Fruit fly (Drosophila melanogaster) whole organism, embryonic: ENCODE data around the gene CG8319.

Experiments used
- ATbp ChIP-seq: fragments of 200-800 bp; sonication (Bioruptor generic); optimal IDR thresholded peaks from 2 replicates; lab custom pipeline; 2017; ENCODE audit warnings: missing biosample characterization, mild to moderate bottlenecking, missing genetic modification characterization, missing genetic modification reagents
- Ada2b ChIP-seq: fragments of 200-800 bp; sonication (Bioruptor generic); IDR thresholded peaks from 2 replicates; pipeline ENCODE4 v1.3.6; 2022; ENCODE audit warnings: missing biosample characterization, missing genetic modification characterization
- CG10209 ChIP-seq: fragments of 200-800 bp; sonication (Bioruptor generic); optimal IDR thresholded peaks from 3 replicates; lab custom pipeline; 2017; ENCODE audit warnings: missing biosample characterization, mild to moderate bottlenecking, missing genetic modification characterization, missing genetic modification reagents
- CG10321 ChIP-seq: fragments of 200-800 bp; sonication (Bioruptor generic); IDR thresholded peaks from 2 replicates; pipeline ENCODE4 v1.3.6; 2022; ENCODE audit warnings: missing biosample characterization, missing genetic modification characterization
- CG11247 ChIP-seq: fragments of 200-800 bp; sonication (Bioruptor generic); IDR thresholded peaks from 2 replicates; pipeline ENCODE4 v1.3.6; 2022; ENCODE audit warnings: missing biosample characterization, missing genetic modification characterization
- CG17186 ChIP-seq: fragments of 200-800 bp; sonication (Bioruptor generic); optimal IDR thresholded peaks from 3 replicates; lab custom pipeline; 2017; ENCODE audit warnings: missing biosample characterization, missing genetic modification reagents, missing genetic modification characterization
- CG17612 ChIP-seq: fragments of 200-800 bp; sonication (Bioruptor generic); IDR thresholded peaks from 2 replicates; pipeline ENCODE4 v1.3.6; 2022; ENCODE audit warnings: missing biosample characterization, missing genetic modification characterization
- CG18011 ChIP-seq: fragments of 200-800 bp; sonication (Bioruptor generic); optimal IDR thresholded peaks from 2 replicates; lab custom pipeline; 2017; ENCODE audit warnings: missing biosample characterization, missing genetic modification characterization, mild to moderate bottlenecking, moderate library complexity, missing genotype
- CG3281 ChIP-seq: fragments of 200-800 bp; sonication (Bioruptor generic); optimal IDR thresholded peaks from 3 replicates; lab custom pipeline; 2017; ENCODE audit warnings: missing biosample characterization, mild to moderate bottlenecking, missing genetic modification characterization
- CG3847 ChIP-seq: fragments of 200-800 bp; sonication (Bioruptor generic); IDR thresholded peaks from 2 replicates; pipeline ENCODE4 v1.3.6; 2022; ENCODE audit warnings: missing biosample characterization, missing genetic modification characterization
- CG6654 ChIP-seq: fragments of 200-800 bp; sonication (Bioruptor generic); optimal IDR thresholded peaks from 2 replicates; lab custom pipeline; 2017; ENCODE audit warnings: missing biosample characterization, mild to moderate bottlenecking, missing genetic modification characterization
- Chrac-16 ChIP-seq: fragments of 200-800 bp; sonication (Bioruptor generic); optimal IDR thresholded peaks from 3 replicates; lab custom pipeline; 2016; ENCODE audit warnings: missing biosample characterization, missing genetic modification characterization
- Dad ChIP-seq: fragments of 200-800 bp; sonication (Bioruptor generic); optimal IDR thresholded peaks from 3 replicates; lab custom pipeline; 2016; ENCODE audit warnings: missing biosample characterization, missing genetic modification characterization
- Dek ChIP-seq: fragments of 200-800 bp; sonication (Bioruptor generic); optimal IDR thresholded peaks from 3 replicates; lab custom pipeline; 2019; ENCODE audit warnings: missing biosample characterization, mild to moderate bottlenecking, missing genetic modification characterization, moderate library complexity
- E2f1 ChIP-seq: fragments of 200-800 bp; sonication (Bioruptor generic); IDR thresholded peaks from 2 replicates; pipeline ENCODE4 v1.3.6; 2022; ENCODE audit warnings: missing biosample characterization, missing genetic modification characterization
- Ets65A ChIP-seq: fragments of 200-800 bp; sonication (Bioruptor generic); peaks from one replicate; lab custom pipeline; 2016; ENCODE audit warnings: missing biosample characterization, missing genetic modification characterization
- H15 ChIP-seq: fragments of 200-800 bp; sonication (Bioruptor generic); IDR thresholded peaks from 3 replicates; pipeline ENCODE4 v1.3.6; 2022; ENCODE audit warnings: missing biosample characterization, missing genetic modification characterization
- HHEX ChIP-seq: fragments of 200-800 bp; sonication (Bioruptor generic); optimal IDR thresholded peaks from 3 replicates; lab custom pipeline; 2017; ENCODE audit warnings: missing biosample characterization, mild to moderate bottlenecking, missing genetic modification characterization, missing genetic modification reagents
- Hr51 ChIP-seq, 2 experiments: fragments of 200-800 bp; sonication (Bioruptor generic); optimal IDR thresholded peaks; 2 replicates in 1 of 2; 3 replicates in 1 of 2; lab custom pipeline; 2016 to 2018; ENCODE audit warnings: missing biosample characterization in 2 of 2, missing genetic modification characterization in 2 of 2, mild to moderate bottlenecking in 1 of 2, moderate library complexity in 1 of 2
- Mad ChIP-seq: fragments of 200-800 bp; sonication (Bioruptor generic); optimal IDR thresholded peaks from 2 replicates; lab custom pipeline; 2016; ENCODE audit warnings: missing biosample characterization, missing genetic modification characterization
- Max ChIP-seq: fragments of 200-800 bp; sonication (Bioruptor generic); optimal IDR thresholded peaks from 2 replicates; lab custom pipeline; 2016; ENCODE audit warnings: missing biosample characterization, mild to moderate bottlenecking, missing genetic modification characterization
- Oli ChIP-seq: fragments of 200-800 bp; sonication (Bioruptor generic); optimal IDR thresholded peaks from 2 replicates; lab custom pipeline; 2018; ENCODE audit warnings: missing biosample characterization, mild to moderate bottlenecking, missing genetic modification characterization, moderate library complexity
- Sin3A ChIP-seq: fragments of >200 bp; optimal IDR thresholded peaks from 2 replicates; lab custom pipeline; 2018
- Trl ChIP-seq, 3 experiments: fragments of >200 bp in 2 of 3; fragments of 200-800 bp in 1 of 3; sonication (Bioruptor generic) in 1 of 3; optimal IDR thresholded peaks; 2 replicates in 1 of 3; 3 replicates in 2 of 3; lab custom pipeline; 2016 to 2017; ENCODE audit warnings: missing biosample characterization in 1 of 3, missing genetic modification characterization in 1 of 3
- ci ChIP-seq: fragments of 200-800 bp; sonication (Bioruptor generic); IDR thresholded peaks from 3 replicates; pipeline ENCODE4 v1.3.6; 2022; ENCODE audit warnings: missing biosample characterization, missing genetic modification characterization
- dati ChIP-seq: fragments of 200-800 bp; sonication (Bioruptor generic); IDR thresholded peaks from 2 replicates; pipeline ENCODE4 v1.3.6; 2022; ENCODE audit warnings: missing biosample characterization, missing genetic modification characterization
- dimm ChIP-seq: fragments of 200-800 bp; sonication (Bioruptor generic); IDR thresholded peaks from 2 replicates; pipeline ENCODE4 v1.3.6; 2022; ENCODE audit warnings: missing biosample characterization, missing genetic modification characterization
- dmrt99B ChIP-seq: fragments of 200-800 bp; sonication (Bioruptor generic); optimal IDR thresholded peaks from 2 replicates; lab custom pipeline; 2018; ENCODE audit warnings: missing biosample characterization, mild to moderate bottlenecking, missing genetic modification characterization, moderate library complexity
- ftz-f1 ChIP-seq: fragments of 200-800 bp; sonication (Bioruptor generic); optimal IDR thresholded peaks from 2 replicates; lab custom pipeline; 2016; ENCODE audit warnings: missing biosample characterization, missing genetic modification characterization
- gcm ChIP-seq: fragments of 200-800 bp; sonication (Bioruptor generic); optimal IDR thresholded peaks from 2 replicates; lab custom pipeline; 2019; ENCODE audit warnings: missing biosample characterization, mild to moderate bottlenecking, missing genetic modification characterization, moderate library complexity
- gem ChIP-seq: fragments of 200-800 bp; sonication (Bioruptor generic); optimal IDR thresholded peaks from 2 replicates; lab custom pipeline; 2019; ENCODE audit warnings: missing biosample characterization, mild to moderate bottlenecking, missing genetic modification characterization, moderate library complexity
- grau ChIP-seq: fragments of 200-800 bp; optimal IDR thresholded peaks from 3 replicates; lab custom pipeline; 2019; ENCODE audit warnings: missing biosample characterization, mild to moderate bottlenecking, missing genetic modification characterization, moderate library complexity
- hbn ChIP-seq: fragments of 200-800 bp; sonication (Bioruptor generic); IDR thresholded peaks from 2 replicates; pipeline ENCODE4 v1.3.6; 2022; ENCODE audit warnings: missing biosample characterization, missing genetic modification characterization; ENCODE audit not compliant: partially characterized antibody
- jing ChIP-seq: fragments of 200-800 bp; sonication (Bioruptor generic); optimal IDR thresholded peaks from 2 replicates; lab custom pipeline; 2018; ENCODE audit warnings: missing biosample characterization, mild to moderate bottlenecking, missing genetic modification characterization
- jumu ChIP-seq: fragments of 200-800 bp; sonication (Bioruptor generic); optimal IDR thresholded peaks from 3 replicates; lab custom pipeline; 2016; ENCODE audit warnings: missing biosample characterization, missing genetic modification characterization
- lmd ChIP-seq: fragments of 200-800 bp; sonication (Bioruptor generic); IDR thresholded peaks from 2 replicates; pipeline ENCODE4 v1.3.6; 2022; ENCODE audit warnings: missing biosample characterization, missing genetic modification characterization
- luna ChIP-seq: fragments of 200-800 bp; sonication (Bioruptor generic); optimal IDR thresholded peaks from 2 replicates; lab custom pipeline; 2016; ENCODE audit warnings: missing biosample characterization, missing genetic modification characterization
- pho ChIP-seq: fragments of 200-800 bp; sonication (Bioruptor generic); optimal IDR thresholded peaks from 2 replicates; lab custom pipeline; 2016; ENCODE audit warnings: missing biosample characterization, missing genetic modification characterization
- run ChIP-seq: fragments of 200-800 bp; sonication (Bioruptor generic); optimal IDR thresholded peaks from 3 replicates; lab custom pipeline; 2018; ENCODE audit warnings: missing biosample characterization, mild to moderate bottlenecking, missing genetic modification characterization
- sc ChIP-seq, 3 experiments: fragments of >200 bp in 2 of 3; fragments of 200-800 bp in 1 of 3; sonication (Bioruptor generic) in 1 of 3; optimal IDR thresholded peaks; 2 replicates in 2 of 3; 3 replicates in 1 of 3; lab custom pipeline; 2017; ENCODE audit warnings: mild to moderate bottlenecking in 1 of 3, missing biosample characterization in 1 of 3, missing genetic modification characterization in 1 of 3, missing genetic modification reagents in 1 of 3
- scrt ChIP-seq: fragments of 200-800 bp; sonication (Bioruptor generic); optimal IDR thresholded peaks from 2 replicates; lab custom pipeline; 2018; ENCODE audit warnings: missing biosample characterization, mild to moderate bottlenecking, missing genetic modification characterization, moderate library complexity
- sens ChIP-seq: fragments of 200-800 bp; sonication (Bioruptor generic); peaks from one replicate; lab custom pipeline; 2016; ENCODE audit warnings: missing biosample characterization, missing genetic modification characterization
- sim ChIP-seq: fragments of 200-800 bp; sonication (Bioruptor generic); IDR thresholded peaks from 2 replicates; pipeline ENCODE4 v1.3.6; 2022; ENCODE audit warnings: missing biosample characterization, missing genetic modification characterization
- tin ChIP-seq: fragments of 200-800 bp; sonication (Bioruptor generic); optimal IDR thresholded peaks from 3 replicates; lab custom pipeline; 2016; ENCODE audit warnings: missing biosample characterization, missing genetic modification characterization
- tll ChIP-seq, 2 experiments: fragments of 200-800 bp in 1 of 2; fragments of >200 bp in 1 of 2; sonication (Bioruptor generic) in 1 of 2; optimal IDR thresholded peaks; 2 replicates each; lab custom pipeline; 2017 to 2019; ENCODE audit warnings: missing biosample characterization in 2 of 2, missing genetic modification characterization in 2 of 2, mild to moderate bottlenecking in 1 of 2, moderate library complexity in 1 of 2
- tup ChIP-seq: fragments of 200-800 bp; sonication (Bioruptor generic); optimal IDR thresholded peaks from 2 replicates; lab custom pipeline; 2016; ENCODE audit warnings: missing biosample characterization, mild to moderate bottlenecking, missing genetic modification characterization, moderate library complexity
- unpg ChIP-seq: fragments of 200-800 bp; sonication (Bioruptor generic); optimal IDR thresholded peaks from 3 replicates; lab custom pipeline; 2018; ENCODE audit warnings: missing biosample characterization, mild to moderate bottlenecking, missing genetic modification characterization, moderate library complexity
- vvl ChIP-seq: fragments of 200-800 bp; sonication (Bioruptor generic); IDR thresholded peaks from 2 replicates; pipeline ENCODE4 v1.3.6; 2022; ENCODE audit warnings: missing biosample characterization, missing genetic modification characterization
- yki ChIP-seq: fragments of >200 bp; optimal IDR thresholded peaks from 3 replicates; lab custom pipeline; 2018
- z ChIP-seq: fragments of 200-800 bp; sonication (Bioruptor generic); IDR thresholded peaks from 3 replicates; pipeline ENCODE4 v1.3.6; 2022; ENCODE audit warnings: missing biosample characterization, missing genetic modification characterization

Gene CG8319

dm6 chr3R:9613124-9613523 lies 14.0 kb upstream of the CG8319 start (continued):
- TF ChIP-seq HHEX (GFP tag; lab: Kevin White, UChicago) = peak; percentile 62
- no peak for TF ChIP-seq CG10321
- no peak for TF ChIP-seq CG18011 (GFP tag; lab: Kevin White, UChicago)
- TF ChIP-seq luna = no peak
- TF ChIP-seq Trl (optimal IDR thresholded peaks at IDR 0.05; lab: Kevin White, UChicago) = no peak
- TF ChIP-seq Trl (GFP tag; optimal IDR thresholded peaks at IDR 0.05; lab: Kevin White, UChicago) = peak; percentile 61
- peak; percentile 63 for TF ChIP-seq Oli
- peak; percentile 40 for TF ChIP-seq grau (tag; lab: Kevin White, UChicago)
- peak; percentile 67 for TF ChIP-seq unpg
- peak; percentile 61 for TF ChIP-seq lmd (GFP tag; lab: Robert Waterston, UW)
- no peak for TF ChIP-seq gcm (GFP tag; lab: Kevin White, UChicago)
- peak; percentile 82 for TF ChIP-seq scrt (GFP tag; lab: Kevin White, UChicago)
- 0 out of 2 replicates have a peak, but pooled peaks have one; percentile 13 for TF ChIP-seq dimm (GFP tag; lab: Robert Waterston, UW)
- TF ChIP-seq sens (GFP tag; lab: Kevin White, UChicago) = peak; percentile 95
- peak; percentile 38 for TF ChIP-seq ATbp (GFP tag; lab: Kevin White, UChicago)
- TF ChIP-seq gem = peak; percentile 77
- TF ChIP-seq sim = no peak
- TF ChIP-seq Mad (GFP tag; lab: Kevin White, UChicago) = peak; percentile 15
- TF ChIP-seq Hr51 (GFP tag; optimal IDR thresholded peaks at IDR 0.05; lab: Kevin White, UChicago) = peak; percentile 30 to 72
- no peak for TF ChIP-seq z (GFP tag; lab: Robert Waterston, UW)
- TF ChIP-seq dmrt99B (tag; lab: Kevin White, UChicago) = peak; percentile 75
- peak; percentile 3 for TF ChIP-seq tup (GFP tag; lab: Kevin White, UChicago)
- peak; percentile 61 for TF ChIP-seq E2f1 (GFP tag; lab: Robert Waterston, UW)
- TF ChIP-seq ftz-f1 (GFP tag; lab: Kevin White, UChicago) = no peak
- no peak for TF ChIP-seq sc (optimal IDR thresholded peaks at IDR 0.05; lab: Kevin White, UChicago)
- TF ChIP-seq sc (GFP tag; optimal IDR thresholded peaks at IDR 0.05; lab: Kevin White, UChicago) = no peak
- peak; percentile 16 for TF ChIP-seq Dek (tag; lab: Kevin White, UChicago)
- TF ChIP-seq CG17612 (GFP tag; lab: Robert Waterston, UW) = 0 out of 2 replicates have a peak, but pooled peaks have one; percentile 8
- no peak for TF ChIP-seq dati (GFP tag; lab: Robert Waterston, UW)
- TF ChIP-seq Max (GFP tag; lab: Kevin White, UChicago) = peak; percentile 46
- no peak for TF ChIP-seq jing (GFP tag; lab: Kevin White, UChicago)
- TF ChIP-seq Ets65A = peak; percentile 91
- peak; percentile 59 for TF ChIP-seq Dad (GFP tag; lab: Kevin White, UChicago)
- peak; percentile 76 for TF ChIP-seq CG3281 (GFP tag; lab: Kevin White, UChicago)
- peak; percentile 33 for TF ChIP-seq CG6654 (GFP tag; lab: Kevin White, UChicago)
- peak; percentile 49 for TF ChIP-seq CG10209 (GFP tag; lab: Kevin White, UChicago)
- no peak for TF ChIP-seq yki
- TF ChIP-seq tin (GFP tag; lab: Kevin White, UChicago) = peak; percentile 44
- no peak for TF ChIP-seq hbn
- TF ChIP-seq CG17186 (GFP tag; lab: Kevin White, UChicago) = no peak
- TF ChIP-seq Ada2b (GFP tag; lab: Robert Waterston, UW) = peak; percentile 74
- 0 out of 2 replicates have a peak, but pooled peaks have one; percentile 34 for TF ChIP-seq CG11247 (GFP tag; lab: Robert Waterston, UW)
- peak; percentile 61; the same call in 2 of the 3 replicates for TF ChIP-seq ci (GFP tag; lab: Robert Waterston, UW)
- TF ChIP-seq CG3847 (GFP tag; lab: Robert Waterston, UW) = peak; percentile 52
- peak; percentile 47 for TF ChIP-seq pho
- no peak for TF ChIP-seq Sin3A (lab: Kevin White, UChicago)
- TF ChIP-seq Chrac-16 (GFP tag; lab: Kevin White, UChicago) = peak; percentile 47
- peak; percentile 37 for TF ChIP-seq jumu (GFP tag; lab: Kevin White, UChicago)
- TF ChIP-seq run = peak; percentile 10
- 0 out of 3 replicates have a peak, but pooled peaks have one; percentile 39 for TF ChIP-seq H15 (GFP tag; lab: Robert Waterston, UW)
- TF ChIP-seq tll (GFP tag; optimal IDR thresholded peaks at IDR 0.05; lab: Kevin White, UChicago) = no peak
- peak; percentile 78 for TF ChIP-seq vvl
